Fruit fly (Drosophila melanogaster): ENCODE results near the gene Polr2H.
A peak's percentile ranks its signal among the peaks of the same experiment; 100 is the strongest.

The Polr2H gene

DNA sequence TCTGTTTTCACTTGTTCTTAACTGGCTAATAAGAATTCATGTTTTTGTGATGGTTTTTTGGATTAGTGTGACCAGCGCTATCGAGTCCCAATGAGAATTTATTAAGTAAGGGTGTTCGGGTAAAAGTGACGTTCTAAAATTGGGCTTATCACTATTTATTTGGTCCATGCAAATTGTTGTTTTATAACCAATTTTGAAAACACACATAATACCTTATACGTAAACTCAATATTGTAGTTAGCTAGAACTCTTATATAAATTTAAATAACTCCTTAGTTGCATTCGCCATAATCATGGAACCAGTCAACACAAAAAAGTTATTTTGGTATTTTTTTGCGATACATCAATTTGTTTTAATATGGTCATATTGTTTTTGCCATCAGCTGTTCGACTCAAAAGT is 49.0 kb upstream of the Polr2H start, which contains the start of the genes Als2 and CG11248 (continued):
- no peak for TF ChIP-seq onecut (GFP tag; IDR thresholded peaks at IDR 0.05)
- TF ChIP-seq CG8281 (tag; optimal IDR thresholded peaks at IDR 0.05) = peak; percentile 5
- 0 out of 2 replicates have a peak, but pooled peaks have one; percentile 40 for TF ChIP-seq CG32767 (GFP tag; IDR thresholded peaks at IDR 0.05)
- TF ChIP-seq vfl (GFP tag; optimal IDR thresholded peaks at IDR 0.05) = peak; percentile 59

DNA sequence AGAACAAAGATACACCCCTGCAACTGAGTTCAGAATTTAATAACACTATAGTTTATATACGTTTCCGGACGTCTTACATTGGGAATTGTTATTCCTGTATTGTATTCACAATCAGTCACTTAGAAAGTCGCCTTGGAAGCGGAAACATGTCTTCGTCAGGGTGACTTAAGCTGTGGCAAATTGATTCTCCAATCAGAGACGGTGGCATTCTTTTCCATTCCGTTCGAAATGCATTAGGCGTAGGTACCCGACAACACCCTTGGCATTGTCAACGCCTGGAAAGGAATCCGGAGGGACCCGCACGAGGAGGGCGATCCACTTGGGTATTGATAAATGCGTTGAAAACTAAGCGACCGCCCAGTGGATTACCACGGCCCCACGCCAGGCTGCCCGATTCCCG is 44.8 kb upstream of the Polr2H start, which contains the start of gene Sfp78E:
Gene Sfp78E, minus strand, starts transcription at position 101 of the 400 bp plus-strand sequence.
- TF ChIP-seq jing (GFP tag; optimal IDR thresholded peaks at IDR 0.05) (no peak), CG32772 (GFP tag; IDR thresholded peaks at IDR 0.05) (no peak), Bdp1 (GFP tag; optimal IDR thresholded peaks at IDR 0.05) (no peak), Ets65A (GFP tag) (peak; percentile 22)

DNA sequence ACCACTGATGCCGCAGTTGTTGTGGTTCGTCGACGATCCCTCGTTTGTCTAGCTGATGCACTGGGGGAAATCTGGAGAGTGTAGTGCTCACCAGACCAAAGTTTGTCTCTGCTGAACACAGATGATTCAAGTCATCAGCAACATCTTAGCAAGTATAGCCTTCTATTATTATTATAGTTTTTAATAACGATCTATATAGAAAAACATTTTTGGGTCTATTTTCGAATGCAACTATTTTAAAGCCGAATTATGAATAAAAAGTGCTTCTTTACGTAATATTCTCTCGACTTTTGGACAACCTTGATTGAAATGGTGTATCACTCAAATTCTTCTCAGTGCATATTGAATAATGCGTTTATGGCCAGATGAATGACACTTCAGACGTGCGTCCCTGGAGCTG is 43.0 kb upstream of the Polr2H start:
- TF ChIP-seq bsh (GFP tag; optimal IDR thresholded peaks at IDR 0.05) (peak in 1 of 2 experiments; percentile 69), unpg (GFP tag; optimal IDR thresholded peaks at IDR 0.05) (no peak), CG4854 (GFP tag; optimal IDR thresholded peaks at IDR 0.05) (no peak), sens (GFP tag) (peak; percentile 41), abd-A (tag; optimal IDR thresholded peaks at IDR 0.05) (no peak), nom (GFP tag; optimal IDR thresholded peaks at IDR 0.05) (peak; percentile 70), CG4820 (GFP tag; optimal IDR thresholded peaks at IDR 0.05) (no peak), CG14014 (GFP tag; IDR thresholded peaks at IDR 0.05) (no peak), Drgx (GFP tag; IDR thresholded peaks at IDR 0.05) (peak; percentile 39; the same call in 1 of the 2 replicates)

DNA sequence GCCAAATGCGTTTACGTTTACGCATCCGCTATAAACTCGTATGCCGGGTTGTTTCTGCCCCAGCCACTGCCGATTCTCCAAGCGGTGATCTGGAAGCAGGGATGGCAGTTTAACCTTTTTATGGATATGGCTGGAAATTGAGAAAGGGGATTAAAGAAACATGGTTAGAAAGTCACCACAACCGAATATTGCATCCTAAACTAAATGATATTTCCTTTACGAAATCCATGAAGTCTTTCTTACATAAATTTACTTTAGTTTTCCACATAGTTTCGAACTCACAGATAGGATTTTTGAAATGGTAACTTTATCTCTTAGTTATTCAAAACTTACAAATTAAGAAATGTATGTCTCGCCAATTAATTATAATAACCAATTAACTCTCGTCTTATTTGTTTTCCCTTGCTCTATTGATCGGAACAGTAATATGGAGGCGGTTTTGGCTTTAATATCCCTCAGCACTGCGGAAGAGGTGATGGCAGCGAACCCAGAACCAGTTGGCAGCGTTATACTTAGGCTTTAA is 40.1 kb upstream of the Polr2H start:
- TF ChIP-seq CG5953 (GFP tag; IDR thresholded peaks at IDR 0.05) (no peak), Sry-β (GFP tag; optimal IDR thresholded peaks at IDR 0.05) (peak; percentile 56)

DNA sequence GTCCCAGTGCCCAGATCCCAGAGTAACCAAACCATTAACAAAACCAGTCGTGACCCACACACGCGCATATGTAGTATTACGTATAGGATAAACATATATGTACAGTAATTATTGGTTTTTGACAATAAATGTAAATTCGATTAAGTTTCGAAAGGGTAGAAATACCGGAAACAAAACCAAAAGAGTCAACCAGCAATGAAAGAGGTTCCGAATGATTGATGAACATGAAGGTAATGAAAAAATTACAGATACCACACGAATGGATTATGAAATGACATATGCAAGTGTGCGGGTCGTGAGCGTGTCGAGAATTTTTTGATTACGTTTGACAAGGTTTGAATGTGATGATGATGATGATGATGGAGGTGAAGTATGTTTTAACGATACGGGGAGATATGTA is 34.1 kb upstream of the Polr2H start:
- TF ChIP-seq kni (GFP tag; optimal IDR thresholded peaks at IDR 0.05) = peak; percentile 82
- TF ChIP-seq gfzf (GFP tag; optimal IDR thresholded peaks at IDR 0.05) = no peak
- TF ChIP-seq CG2202 (tag; optimal IDR thresholded peaks at IDR 0.05) = no peak
- TF ChIP-seq CG14667 (GFP tag; IDR thresholded peaks at IDR 0.05) = no peak
- 0 out of 4 replicates have a peak, but pooled peaks have one; percentile 41 for TF ChIP-seq chinmo (GFP tag; IDR thresholded peaks at IDR 0.05; ENCODE audit: partially characterized antibody)
- TF ChIP-seq ken (GFP tag; IDR thresholded peaks at IDR 0.05) = no peak
- no peak for TF ChIP-seq CG2712 (tag; optimal IDR thresholded peaks at IDR 0.05)
- TF ChIP-seq Eip74EF (GFP tag; optimal IDR thresholded peaks at IDR 0.05) = peak in 1 of 2 experiments; percentile 58
- TF ChIP-seq CG17802 (tag; optimal IDR thresholded peaks at IDR 0.05) = no peak
- TF ChIP-seq cg (GFP tag; optimal IDR thresholded peaks at IDR 0.05) = peak; percentile 10
- TF ChIP-seq gcm (GFP tag; optimal IDR thresholded peaks at IDR 0.05) = peak; percentile 26

DNA sequence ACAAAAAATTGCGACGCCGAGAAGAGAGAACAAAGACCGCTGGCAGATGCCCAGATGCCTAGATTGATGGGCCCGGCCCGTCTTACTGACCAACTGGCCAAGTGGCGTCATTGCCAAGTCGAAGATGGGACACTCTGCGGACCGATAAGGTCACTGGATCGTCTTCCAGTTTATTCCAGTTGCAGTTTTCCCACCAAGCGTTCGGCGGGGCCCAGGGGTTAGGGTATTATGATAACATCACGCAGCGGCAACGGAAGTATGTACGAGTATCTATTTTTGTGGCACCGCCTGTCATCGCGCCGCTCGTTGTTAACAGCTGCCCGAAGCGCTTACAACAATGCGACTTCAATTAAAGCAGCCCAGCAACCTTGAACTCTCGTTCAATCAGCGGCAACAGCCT is 28.7 kb upstream of the Polr2H start:
- no peak for TF ChIP-seq CG8944 (GFP tag; optimal IDR thresholded peaks at IDR 0.05)
- no peak for TF ChIP-seq tin (GFP tag; optimal IDR thresholded peaks at IDR 0.05)
- no peak for TF ChIP-seq z (GFP tag; IDR thresholded peaks at IDR 0.05)
- no peak for TF ChIP-seq E2f1 (GFP tag; IDR thresholded peaks at IDR 0.05)
- no peak for TF ChIP-seq h (optimal IDR thresholded peaks at IDR 0.05)
- TF ChIP-seq chinmo (GFP tag; IDR thresholded peaks at IDR 0.05; ENCODE audit: partially characterized antibody) = no peak
- no peak for TF ChIP-seq seq (GFP tag; IDR thresholded peaks at IDR 0.05)
- no peak for TF ChIP-seq CG2712 (tag; optimal IDR thresholded peaks at IDR 0.05)
- TF ChIP-seq D19A (tag; optimal IDR thresholded peaks at IDR 0.05) = peak; percentile 59
- no peak for TF ChIP-seq Dfd (GFP tag; optimal IDR thresholded peaks at IDR 0.05)
- no peak for TF ChIP-seq CG12942 (GFP tag; optimal IDR thresholded peaks at IDR 0.05)
- TF ChIP-seq Ets65A (GFP tag) = peak; percentile 59
- no peak for TF ChIP-seq CG2875 (GFP tag; optimal IDR thresholded peaks at IDR 0.05)
- TF ChIP-seq Nf-YB (GFP tag; optimal IDR thresholded peaks at IDR 0.05) = no peak
- no peak for TF ChIP-seq CG14050 (GFP tag; IDR thresholded peaks at IDR 0.05)
- TF ChIP-seq Oaz (GFP tag; IDR thresholded peaks at IDR 0.05) = no peak

Measured in whole organism, embryonic.